ENCODE assay signal across 3 worm cellular contexts in the genomic region with DNA sequence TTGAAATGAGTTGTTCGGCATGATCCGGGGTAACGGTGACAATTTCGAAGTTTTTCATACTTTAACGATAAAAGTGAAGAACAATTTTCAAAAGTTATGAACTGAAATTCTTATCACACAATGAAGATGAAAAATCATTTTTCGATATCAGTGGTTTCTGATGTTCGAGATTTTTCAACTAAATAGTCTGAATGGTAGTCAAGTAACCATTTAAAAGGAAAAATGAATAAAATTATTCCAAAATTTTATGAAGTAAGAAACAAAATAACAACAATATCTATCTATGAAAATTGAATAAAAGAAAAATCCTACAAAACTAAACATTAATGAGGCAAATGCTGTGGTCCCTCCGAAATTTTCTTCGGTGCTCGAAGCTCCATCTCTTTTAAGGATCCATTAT.
TF ChIP-seq lines count a peak whose summit lies in the region.

Gene D2023.4 (minus strand): TSS at position 101 of the 400 bp plus-strand sequence.

TF ChIP-seq in whole organism, L2 larva, 48 proteins besides CTCF, POLR2A, EP300 and RAD21:
- no peak for TF ChIP-seq mdl-1 (tag; optimal IDR thresholded peaks at IDR 0.05; lab: Kevin White, UChicago)
- TF ChIP-seq egl-27 (tag; optimal IDR thresholded peaks at IDR 0.05; lab: Kevin White, UChicago): no peak
- no peak for TF ChIP-seq unc-55 (GFP tag; optimal IDR thresholded peaks at IDR 0.05; lab: Kevin White, UChicago)
- peak; percentile 14 for TF ChIP-seq fos-1 (tag; optimal IDR thresholded peaks at IDR 0.05; lab: Kevin White, UChicago)
TF ChIP-seq in whole organism, L2 larva: peak in this region for 1.

TF ChIP-seq in whole organism, L3 larva, 47 proteins besides CTCF, POLR2A, EP300 and RAD21:
- peak; percentile 51 for TF ChIP-seq elt-2 (tag; optimal IDR thresholded peaks at IDR 0.05; lab: Kevin White, UChicago)
- no peak for TF ChIP-seq unc-39 (tag; optimal IDR thresholded peaks at IDR 0.05; lab: Kevin White, UChicago)
- TF ChIP-seq nfya-1 (tag; optimal IDR thresholded peaks at IDR 0.05; lab: Kevin White, UChicago; ENCODE audit: insufficient read depth): no peak
- no peak for TF ChIP-seq snpc-4 (tag; optimal IDR thresholded peaks at IDR 0.05; lab: Kevin White, UChicago)
TF ChIP-seq in whole organism, L3 larva: peak in this region for 1.

TF ChIP-seq in whole organism, L4 larva, 104 proteins besides CTCF, POLR2A, EP300 and RAD21:
- peak in 1 of 2 experiments; percentile 2 for TF ChIP-seq lsy-2 (tag; optimal IDR thresholded peaks at IDR 0.05; lab: Kevin White, UChicago)
- no peak for TF ChIP-seq mes-2 (tag; optimal IDR thresholded peaks at IDR 0.05; lab: Kevin White, UChicago; ENCODE audit: poor library complexity, severe bottlenecking)
- TF ChIP-seq dmd-6 (GFP tag; IDR thresholded peaks at IDR 0.05; lab: Robert Waterston, UW): peak; percentile 34
- TF ChIP-seq Y48G9A.11 (GFP tag; IDR thresholded peaks at IDR 0.05; lab: Robert Waterston, UW): 0 out of 2 replicates have a peak, but pooled peaks have one; percentile 9
- peak; percentile 17; the same call in 1 of the 2 replicates for TF ChIP-seq lin-38 (GFP tag; IDR thresholded peaks at IDR 0.05; lab: Robert Waterston, UW)
- no peak for TF ChIP-seq lin-39 (tag; optimal IDR thresholded peaks at IDR 0.05; lab: Kevin White, UChicago)
- no peak for TF ChIP-seq unc-130 (GFP tag; optimal IDR thresholded peaks at IDR 0.05; lab: Kevin White, UChicago)
- no peak for TF ChIP-seq daf-16 (GFP tag; optimal IDR thresholded peaks at IDR 0.05; lab: Kevin White, UChicago)
- peak; percentile 51 for TF ChIP-seq daf-16 (tag; optimal IDR thresholded peaks at IDR 0.05; lab: Kevin White, UChicago)

Comparison
In these comparisons a context has a peak if more than half of its experiments do, and no peak if none do; other contexts are left out.
1. Of the 23 proteins assayed by ChIP-seq in both whole organism, L4 larva and whole organism, L2 larva: peak only in whole organism, L4 larva: none; only in whole organism, L2 larva: fos-1; in both: none; in neither: 21; mixed calls (peak in some experiments, not most) for 1.